Worm (Caenorhabditis elegans) whole organism, young adult: Measurements from ENCODE around the gene cld-9.

Experiments used
- him-1 ChIP-seq: sonication (generic microtip); optimal IDR thresholded peaks from 2 replicates; lab custom pipeline; 2016; ENCODE audit warnings: missing genotype, missing genetic modification reagents, missing genetic modification characterization, missing compliant biosample characterization
- mes-4 ChIP-seq: sonication (generic microtip); optimal IDR thresholded peaks from 2 replicates; lab custom pipeline; 2016; ENCODE audit warnings: missing genotype, missing genetic modification characterization, missing compliant biosample characterization
- pha-4 ChIP-seq: fragments of 150-350 bp; sonication (generic microtip); optimal IDR thresholded peaks from 2 replicates; lab custom pipeline; 2014; ENCODE audit warnings: missing biosample characterization, missing genetic modification reagents, missing genetic modification characterization
- sea-2 ChIP-seq: fragments of 200-800 bp; sonication (Bioruptor generic); IDR thresholded peaks from 2 replicates; pipeline ENCODE4 v1.3.6; 2022; ENCODE audit warnings: missing genetic modification characterization, missing compliant biosample characterization
- snpc-4 ChIP-seq, 5 experiments: fragments of 150-350 bp in 1 of 5; sonication (generic microtip) in 4 of 5; optimal IDR thresholded peaks; 2 replicates each; lab custom pipeline; 2014 to 2018; ENCODE audit warnings: missing genetic modification characterization in 5 of 5, missing biosample characterization in 3 of 5, antibody characterized with exemption in 2 of 5, mild to moderate bottlenecking in 2 of 5, missing compliant biosample characterization in 2 of 5, missing genotype in 2 of 5, moderate library complexity in 2 of 5, missing genetic modification reagents in 1 of 5

ce11 chrV:13768941-13769436, 17.3 kb upstream of the cld-9 start, which contains the start of gene nas-24:
- TF ChIP-seq snpc-4 (GFP tag; optimal IDR thresholded peaks at IDR 0.05; lab: Kevin White, UChicago), result no peak
- TF ChIP-seq snpc-4 (tag; optimal IDR thresholded peaks at IDR 0.05; lab: Kevin White, UChicago), result no peak
- no peak for TF ChIP-seq sea-2 (GFP tag; lab: Robert Waterston, UW)
- TF ChIP-seq him-1 (tag; lab: Kevin White, UChicago), result no peak
- no peak for TF ChIP-seq mes-4
- no peak for TF ChIP-seq pha-4
